Worm (Caenorhabditis elegans): ENCODE results near the gene ttr-25.

The ttr-25 gene

ce11 chrV:18556488-18556887, at the start of gene ttr-25, which contains the start of gene ttr-24:
Gene ttr-25 (plus strand): TSS chrV:18556714.
Gene ttr-24 (minus strand): TSS chrV:18556643.
- TF ChIP-seq sea-2 (GFP tag; optimal IDR thresholded peaks at IDR 0.05) (no peak), nhr-67 (tag; optimal IDR thresholded peaks at IDR 0.05) (no peak), fkh-2 (tag; optimal IDR thresholded peaks at IDR 0.05) (no peak), aly-2 (tag; optimal IDR thresholded peaks at IDR 0.05) (no peak), ceh-16 (tag; optimal IDR thresholded peaks at IDR 0.05) (no peak), R02D3.7 (tag; optimal IDR thresholded peaks at IDR 0.05) (no peak), eor-1 (tag; optimal IDR thresholded peaks at IDR 0.05) (no peak), ztf-11 (tag; optimal IDR thresholded peaks at IDR 0.05) (no peak), nhr-11 (tag; optimal IDR thresholded peaks at IDR 0.05) (no peak), lsy-12 (tag; optimal IDR thresholded peaks at IDR 0.05) (no peak)

ce11 chrV:18506772-18507171, 49.7 kb upstream of the ttr-25 start:
- TF ChIP-seq mdl-1 (tag; optimal IDR thresholded peaks at IDR 0.05), result no peak
- TF ChIP-seq ceh-28 (tag; optimal IDR thresholded peaks at IDR 0.05), result no peak
- TF ChIP-seq ZK546.5 (tag; optimal IDR thresholded peaks at IDR 0.05), result no peak
- no peak for TF ChIP-seq fkh-10 (GFP tag; optimal IDR thresholded peaks at IDR 0.05)
- TF ChIP-seq sea-2 (GFP tag; optimal IDR thresholded peaks at IDR 0.05), result no peak
- no peak for TF ChIP-seq nhr-12 (tag; optimal IDR thresholded peaks at IDR 0.05)
- no peak for TF ChIP-seq lsy-12 (tag; optimal IDR thresholded peaks at IDR 0.05)
- no peak for TF ChIP-seq eor-1 (tag; optimal IDR thresholded peaks at IDR 0.05)
- TF ChIP-seq zag-1 (tag; optimal IDR thresholded peaks at IDR 0.05), result no peak
- no peak for TF ChIP-seq nfya-1 (tag; optimal IDR thresholded peaks at IDR 0.05; ENCODE audit: insufficient read depth)

ce11 chrV:18508564-18508963, 48.0 kb upstream of the ttr-25 start, which contains the start of gene Y51A2D.1:
Gene Y51A2D.1 (plus strand): TSS chrV:18508864.
- no peak for TF ChIP-seq nhr-43 (tag; optimal IDR thresholded peaks at IDR 0.05; ENCODE audit: poor library complexity, severe bottlenecking)
- no peak for TF ChIP-seq egl-27 (tag; optimal IDR thresholded peaks at IDR 0.05)
- TF ChIP-seq nhr-76 (tag; optimal IDR thresholded peaks at IDR 0.05), result no peak
- no peak for TF ChIP-seq R02D3.7 (tag; optimal IDR thresholded peaks at IDR 0.05)
- TF ChIP-seq jun-1 (tag; optimal IDR thresholded peaks at IDR 0.05), result no peak
- TF ChIP-seq ZK546.5 (tag; optimal IDR thresholded peaks at IDR 0.05), result no peak

DNA sequence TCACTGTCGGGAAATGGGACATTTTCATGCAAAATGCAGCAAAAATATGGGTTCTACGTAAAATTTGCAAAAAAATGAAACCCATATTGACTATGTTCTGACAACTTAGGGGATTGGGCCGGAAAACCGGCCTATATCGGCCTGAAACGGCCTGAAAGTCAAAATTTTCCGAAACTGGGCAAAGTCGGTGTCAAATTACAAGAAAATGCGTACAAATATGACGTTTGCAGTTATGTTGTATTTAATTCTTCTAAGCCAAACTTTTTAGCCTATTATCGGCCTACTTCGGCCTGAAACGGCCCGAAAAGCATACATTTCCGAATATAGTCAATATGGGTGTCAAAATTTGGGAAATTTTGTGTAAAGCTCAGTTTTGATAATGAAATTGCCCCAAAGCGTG, 44.7 kb upstream of the ttr-25 start:
- TF ChIP-seq ceh-82 (tag; optimal IDR thresholded peaks at IDR 0.05) (no peak), egl-27 (tag; optimal IDR thresholded peaks at IDR 0.05) (no peak), snpc-4 (tag; optimal IDR thresholded peaks at IDR 0.05) (no peak), aly-2 (tag; optimal IDR thresholded peaks at IDR 0.05) (no peak), nhr-76 (tag; optimal IDR thresholded peaks at IDR 0.05) (no peak), pqm-1 (tag; optimal IDR thresholded peaks at IDR 0.05) (no peak), ztf-4 (tag; optimal IDR thresholded peaks at IDR 0.05) (no peak), nhr-11 (tag; optimal IDR thresholded peaks at IDR 0.05) (no peak), ceh-28 (tag; optimal IDR thresholded peaks at IDR 0.05) (no peak), hmg-11 (tag; optimal IDR thresholded peaks at IDR 0.05) (no peak), ceh-9 (tag; optimal IDR thresholded peaks at IDR 0.05) (no peak), lsy-12 (tag; optimal IDR thresholded peaks at IDR 0.05) (no peak), elt-1 (tag; optimal IDR thresholded peaks at IDR 0.05) (no peak), jun-1 (tag; optimal IDR thresholded peaks at IDR 0.05) (no peak), ZK546.5 (tag; optimal IDR thresholded peaks at IDR 0.05) (no peak), ztf-11 (tag; optimal IDR thresholded peaks at IDR 0.05) (no peak), nhr-43 (tag; optimal IDR thresholded peaks at IDR 0.05; ENCODE audit: poor library complexity, severe bottlenecking) (no peak), nhr-67 (tag; optimal IDR thresholded peaks at IDR 0.05) (no peak), elt-3 (tag; optimal IDR thresholded peaks at IDR 0.05) (no peak), R02D3.7 (tag; optimal IDR thresholded peaks at IDR 0.05) (no peak)

DNA sequence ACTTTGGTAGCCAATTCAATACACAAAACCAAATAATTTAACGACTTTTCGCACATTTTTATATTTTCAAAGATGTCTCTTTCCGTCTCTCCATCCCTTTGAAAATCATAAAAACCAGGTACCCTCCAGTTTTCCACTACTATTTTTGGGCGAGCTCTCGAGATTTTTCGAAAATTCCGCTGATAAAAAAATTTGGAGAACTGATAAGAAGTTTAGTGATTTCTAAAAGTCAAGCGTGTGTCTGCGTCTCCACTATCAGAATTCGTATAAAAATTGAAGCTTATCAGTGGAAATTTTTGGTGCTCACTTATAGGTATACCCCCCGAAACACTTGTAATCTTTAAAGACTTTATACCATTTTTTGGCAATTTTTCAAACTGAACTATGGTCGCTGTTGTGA, 40.0 kb upstream of the ttr-25 start, which contains the start of gene hmit-1.1:
Gene hmit-1.1, plus strand, starts transcription at position 294 of the 400 bp plus-strand sequence.
- TF ChIP-seq nhr-11 (tag; optimal IDR thresholded peaks at IDR 0.05), result no peak
- peak; percentile 26 for TF ChIP-seq jun-1 (tag; optimal IDR thresholded peaks at IDR 0.05)
- peak; percentile 97 for TF ChIP-seq elt-2 (tag; optimal IDR thresholded peaks at IDR 0.05)
- peak; percentile 29 for TF ChIP-seq pha-4 (tag; optimal IDR thresholded peaks at IDR 0.05)
- no peak for TF ChIP-seq nfya-1 (tag; optimal IDR thresholded peaks at IDR 0.05; ENCODE audit: insufficient read depth)
- TF ChIP-seq ceh-82 (tag; optimal IDR thresholded peaks at IDR 0.05), result no peak
- TF ChIP-seq egl-5 (tag; optimal IDR thresholded peaks at IDR 0.05), result no peak
- TF ChIP-seq pqm-1 (tag; optimal IDR thresholded peaks at IDR 0.05), result peak; percentile 94

Measured in whole organism, L3 larva.